Fruit fly (Drosophila melanogaster) whole organism, prepupa: ENCODE measurements around the gene CG9967.

Source experiments
- Blimp-1 ChIP-seq: fragments of 200-800 bp; sonication (Bioruptor generic); optimal IDR thresholded peaks from 3 replicates; lab custom pipeline; 2017; ENCODE audit warnings: missing biosample characterization, missing genetic modification characterization, mild to moderate bottlenecking, moderate library complexity, missing genetic modification reagents
- CG10631 ChIP-seq: fragments of 200-800 bp; sonication (Bioruptor generic); optimal IDR thresholded peaks from 2 replicates; lab custom pipeline; 2016; ENCODE audit warnings: missing biosample characterization, missing genetic modification characterization
- CG10669 ChIP-seq: fragments of 200-800 bp; sonication (Bioruptor generic); optimal IDR thresholded peaks from 3 replicates; lab custom pipeline; 2018; ENCODE audit warnings: missing biosample characterization, mild to moderate bottlenecking, missing genetic modification characterization, moderate library complexity
- CG11294 ChIP-seq: fragments of 200-800 bp; sonication (Bioruptor generic); IDR thresholded peaks from 2 replicates; pipeline ENCODE4 v1.3.6; 2022; ENCODE audit warnings: missing biosample characterization, missing genetic modification characterization
- CG11902 ChIP-seq: fragments of 200-800 bp; sonication (Bioruptor generic); optimal IDR thresholded peaks from 3 replicates; lab custom pipeline; 2016; ENCODE audit warnings: missing biosample characterization, missing genetic modification characterization
- CG15336 ChIP-seq: fragments of 200-800 bp; sonication (Bioruptor generic); IDR thresholded peaks from 2 replicates; pipeline ENCODE4 v1.3.6; 2022; ENCODE audit warnings: missing biosample characterization, missing genetic modification characterization
- CG1621 ChIP-seq: fragments of 200-800 bp; sonication (Bioruptor generic); optimal IDR thresholded peaks from 3 replicates; lab custom pipeline; 2018; ENCODE audit warnings: missing biosample characterization, mild to moderate bottlenecking, missing genetic modification characterization
- CG31627 ChIP-seq: fragments of 200-800 bp; sonication (Bioruptor generic); optimal IDR thresholded peaks from 3 replicates; lab custom pipeline; 2016; ENCODE audit warnings: missing biosample characterization, missing genetic modification characterization
- CG32006 ChIP-seq: fragments of 200-800 bp; sonication (Bioruptor generic); optimal IDR thresholded peaks from 3 replicates; lab custom pipeline; 2017; ENCODE audit warnings: missing biosample characterization, mild to moderate bottlenecking, missing genetic modification characterization
- CG34406 ChIP-seq: fragments of 200-800 bp; sonication (Bioruptor generic); optimal IDR thresholded peaks from 3 replicates; lab custom pipeline; 2016; ENCODE audit warnings: missing biosample characterization, missing genetic modification characterization
- CG4318 ChIP-seq: fragments of 200-800 bp; sonication (Bioruptor generic); optimal IDR thresholded peaks from 3 replicates; lab custom pipeline; 2017; ENCODE audit warnings: missing biosample characterization, mild to moderate bottlenecking, missing genetic modification characterization
- CG6163 ChIP-seq: fragments of 200-800 bp; sonication (Bioruptor generic); IDR thresholded peaks from 3 replicates; pipeline ENCODE4 v1.3.6; 2022; ENCODE audit warnings: missing biosample characterization, missing genetic modification characterization
- CG6808 ChIP-seq: fragments of 200-800 bp; sonication (Bioruptor generic); optimal IDR thresholded peaks from 3 replicates; lab custom pipeline; 2017; ENCODE audit warnings: missing biosample characterization, missing genetic modification characterization, mild to moderate bottlenecking, moderate library complexity, missing genetic modification reagents
- CG7368 ChIP-seq: fragments of 200-800 bp; sonication (Bioruptor generic); optimal IDR thresholded peaks from 3 replicates; lab custom pipeline; 2016; ENCODE audit warnings: missing biosample characterization, missing genetic modification characterization
- CG8319 ChIP-seq: fragments of 200-800 bp; sonication (Bioruptor generic); optimal IDR thresholded peaks from 3 replicates; lab custom pipeline; 2016; ENCODE audit warnings: missing biosample characterization, missing genetic modification characterization
- CG8632 ChIP-seq: fragments of 200-800 bp; sonication (Bioruptor generic); optimal IDR thresholded peaks from 3 replicates; lab custom pipeline; 2016; ENCODE audit warnings: missing biosample characterization, missing genetic modification characterization
- CG9139 ChIP-seq: fragments of 200-800 bp; sonication (Bioruptor generic); optimal IDR thresholded peaks from 3 replicates; lab custom pipeline; 2017; ENCODE audit warnings: missing biosample characterization, mild to moderate bottlenecking, missing genetic modification characterization
- Eip78C ChIP-seq: fragments of 200-800 bp; sonication (Bioruptor generic); peaks from one replicate; lab custom pipeline; 2016; ENCODE audit warnings: missing biosample characterization, missing genetic modification characterization
- Ets21C ChIP-seq: fragments of 200-800 bp; sonication (Bioruptor generic); optimal IDR thresholded peaks from 3 replicates; lab custom pipeline; 2016; ENCODE audit warnings: missing biosample characterization, missing genetic modification characterization
- Gug ChIP-seq: fragments of 200-800 bp; sonication (Bioruptor generic); IDR thresholded peaks from 2 replicates; pipeline ENCODE4 v1.3.6; 2022; ENCODE audit warnings: missing biosample characterization, missing genetic modification characterization
- Hr38 ChIP-seq: sonication (Bioruptor generic); optimal IDR thresholded peaks from 2 replicates; lab custom pipeline; 2016; ENCODE audit warnings: missing biosample characterization, missing genetic modification characterization
- Hr4 ChIP-seq: fragments of 200-800 bp; sonication (Bioruptor generic); optimal IDR thresholded peaks from 3 replicates; lab custom pipeline; 2016; ENCODE audit warnings: missing biosample characterization, missing genetic modification characterization
- Lpt ChIP-seq: fragments of 200-800 bp; sonication (Bioruptor generic); optimal IDR thresholded peaks from 3 replicates; lab custom pipeline; 2016; ENCODE audit warnings: missing biosample characterization, missing genetic modification characterization
- Smox ChIP-seq: fragments of 200-800 bp; sonication (Bioruptor generic); optimal IDR thresholded peaks from 3 replicates; lab custom pipeline; 2016; ENCODE audit warnings: missing biosample characterization, missing genetic modification characterization
- Sox102F ChIP-seq: fragments of 200-800 bp; sonication (Bioruptor generic); optimal IDR thresholded peaks from 2 replicates; lab custom pipeline; 2016; ENCODE audit warnings: missing biosample characterization, mild to moderate bottlenecking, missing genetic modification characterization
- Sox14 ChIP-seq: fragments of 200-800 bp; sonication (Bioruptor generic); optimal IDR thresholded peaks from 3 replicates; lab custom pipeline; 2016; ENCODE audit warnings: missing biosample characterization, missing genetic modification characterization
- Sox15 ChIP-seq: fragments of 200-800 bp; sonication (Bioruptor generic); optimal IDR thresholded peaks from 3 replicates; lab custom pipeline; 2016; ENCODE audit warnings: missing biosample characterization, missing genetic modification characterization
- achi ChIP-seq: fragments of 200-800 bp; sonication (Bioruptor generic); optimal IDR thresholded peaks from 3 replicates; lab custom pipeline; 2016; ENCODE audit warnings: missing biosample characterization, missing genetic modification characterization
- dac ChIP-seq: fragments of 200-800 bp; sonication (Bioruptor generic); optimal IDR thresholded peaks from 2 replicates; lab custom pipeline; 2017; ENCODE audit warnings: missing biosample characterization, mild to moderate bottlenecking, missing genetic modification characterization
- eg ChIP-seq: fragments of 200-800 bp; sonication (Bioruptor generic); IDR thresholded peaks from 3 replicates; pipeline ENCODE4 v1.3.6; 2022; ENCODE audit warnings: missing biosample characterization, missing genetic modification characterization
- esn ChIP-seq: fragments of 200-800 bp; sonication (Bioruptor generic); optimal IDR thresholded peaks from 2 replicates; lab custom pipeline; 2016; ENCODE audit warnings: missing biosample characterization, mild to moderate bottlenecking, missing genetic modification characterization, moderate library complexity
- fd59A ChIP-seq: fragments of 200-800 bp; sonication (Bioruptor generic); optimal IDR thresholded peaks from 2 replicates; lab custom pipeline; 2017; ENCODE audit warnings: missing biosample characterization, mild to moderate bottlenecking, missing genetic modification characterization, missing genetic modification reagents
- fkh ChIP-seq: fragments of 200-800 bp; sonication (Bioruptor generic); optimal IDR thresholded peaks from 3 replicates; lab custom pipeline; 2017; ENCODE audit warnings: missing biosample characterization, mild to moderate bottlenecking, missing genetic modification characterization, moderate library complexity
- salr ChIP-seq, 2 experiments: fragments of 200-800 bp; sonication (Bioruptor generic); optimal IDR thresholded peaks; 3 replicates each; lab custom pipeline; 2016 to 2018; ENCODE audit warnings: missing biosample characterization in 2 of 2, missing genetic modification characterization in 2 of 2, mild to moderate bottlenecking in 1 of 2
- spab ChIP-seq: fragments of 200-800 bp; sonication (Bioruptor generic); optimal IDR thresholded peaks from 2 replicates; lab custom pipeline; 2017; ENCODE audit warnings: missing biosample characterization, mild to moderate bottlenecking, missing genetic modification characterization, missing genetic modification reagents
- svp ChIP-seq: fragments of 200-800 bp; sonication (Bioruptor generic); peaks from one replicate; lab custom pipeline; 2016; ENCODE audit warnings: missing biosample characterization, missing genetic modification characterization
- topi ChIP-seq: fragments of 200-800 bp; sonication (Bioruptor generic); optimal IDR thresholded peaks from 3 replicates; lab custom pipeline; 2016; ENCODE audit warnings: missing biosample characterization, missing genetic modification characterization
- vri ChIP-seq: fragments of 200-800 bp; sonication (Bioruptor generic); optimal IDR thresholded peaks from 3 replicates; lab custom pipeline; 2016; ENCODE audit warnings: missing biosample characterization, mild to moderate bottlenecking, missing genetic modification characterization

The CG9967 gene

DNA sequence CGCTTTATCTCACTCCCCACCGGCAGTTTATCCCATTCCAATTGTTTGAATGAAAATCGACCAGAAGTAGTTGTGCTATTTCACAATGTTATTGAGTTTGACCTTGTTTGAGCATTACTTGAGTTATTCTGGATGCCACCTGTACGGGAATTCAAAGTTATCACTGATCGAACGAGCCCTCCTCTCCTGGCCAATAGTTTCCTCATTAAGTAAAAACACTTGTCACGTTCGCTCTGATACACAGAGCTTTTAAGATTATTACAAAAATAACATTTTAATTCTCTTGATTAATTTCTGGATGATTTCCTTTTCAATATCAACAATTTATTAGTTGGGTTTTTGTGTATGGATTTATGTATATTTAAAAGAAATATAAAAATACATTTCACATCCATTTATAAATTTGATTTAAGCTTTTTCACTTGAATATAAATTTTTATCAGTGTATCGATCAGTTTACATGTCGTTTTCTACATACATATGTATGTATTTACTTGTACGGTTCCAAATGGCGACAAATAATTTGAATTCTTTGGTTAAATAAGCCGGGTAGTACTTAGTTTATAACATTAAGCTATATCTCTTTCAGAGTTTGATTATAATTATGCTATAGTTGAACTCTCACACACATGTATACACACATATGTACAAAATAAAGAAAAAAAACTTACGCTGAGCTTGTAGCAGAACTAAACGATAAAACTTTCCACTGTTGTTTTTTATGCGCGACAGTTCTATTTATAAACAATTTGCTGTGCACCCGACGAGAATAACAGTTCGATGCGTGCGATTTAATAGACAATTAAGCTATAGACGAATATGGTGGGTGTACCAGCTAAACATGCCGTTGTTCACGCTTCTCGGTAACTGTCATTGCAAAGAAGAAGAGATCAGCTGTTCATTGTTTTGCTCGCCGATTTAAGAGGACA is 16.9 kb upstream of the CG9967 start, which contains the start of the genes CG3609 and CG15390 (continued):
- peak; percentile 71 for TF ChIP-seq CG6808 (GFP tag; lab: Kevin White, UChicago)
- peak; percentile 55 for TF ChIP-seq fd59A (GFP tag; lab: Kevin White, UChicago)
- peak; percentile 76 for TF ChIP-seq fkh (GFP tag; lab: Kevin White, UChicago)
- peak; percentile 89 for TF ChIP-seq Sox102F (GFP tag; lab: Kevin White, UChicago)
- TF ChIP-seq CG4318 (GFP tag; lab: Kevin White, UChicago): peak; percentile 20
- peak; percentile 80 for TF ChIP-seq Smox (GFP tag; lab: Kevin White, UChicago)
- TF ChIP-seq CG34406: peak; percentile 30
- peak; percentile 78 for TF ChIP-seq CG15336 (GFP tag; lab: Robert Waterston, UW)
- TF ChIP-seq vri: peak; percentile 89
- peak; percentile 73 to 76 for TF ChIP-seq salr (GFP tag; optimal IDR thresholded peaks at IDR 0.05; lab: Kevin White, UChicago)
- peak; percentile 60 for TF ChIP-seq CG7368 (GFP tag; lab: Kevin White, UChicago)
- peak; percentile 86 for TF ChIP-seq esn (GFP tag; lab: Kevin White, UChicago)
- TF ChIP-seq CG32006 (GFP tag; lab: Kevin White, UChicago): peak; percentile 57
- peak; percentile 65 for TF ChIP-seq CG10631 (GFP tag; lab: Kevin White, UChicago)
- peak; percentile 24 for TF ChIP-seq spab (GFP tag; lab: Kevin White, UChicago)
- TF ChIP-seq svp (GFP tag; lab: Kevin White, UChicago): peak; percentile 88
- peak; percentile 88 for TF ChIP-seq eg (GFP tag; lab: Robert Waterston, UW)
- TF ChIP-seq CG11902: peak; percentile 49
- peak; percentile 24 for TF ChIP-seq Blimp-1
- TF ChIP-seq Gug (GFP tag; lab: Robert Waterston, UW): peak; percentile 46
- peak; percentile 43 for TF ChIP-seq CG8319 (GFP tag; lab: Kevin White, UChicago)
- peak; percentile 76 for TF ChIP-seq CG9139 (GFP tag; lab: Kevin White, UChicago)
- peak; percentile 66 for TF ChIP-seq Lpt
- TF ChIP-seq topi (GFP tag; lab: Kevin White, UChicago): peak; percentile 73
- peak; percentile 80 for TF ChIP-seq Ets21C (GFP tag; lab: Kevin White, UChicago)

DNA sequence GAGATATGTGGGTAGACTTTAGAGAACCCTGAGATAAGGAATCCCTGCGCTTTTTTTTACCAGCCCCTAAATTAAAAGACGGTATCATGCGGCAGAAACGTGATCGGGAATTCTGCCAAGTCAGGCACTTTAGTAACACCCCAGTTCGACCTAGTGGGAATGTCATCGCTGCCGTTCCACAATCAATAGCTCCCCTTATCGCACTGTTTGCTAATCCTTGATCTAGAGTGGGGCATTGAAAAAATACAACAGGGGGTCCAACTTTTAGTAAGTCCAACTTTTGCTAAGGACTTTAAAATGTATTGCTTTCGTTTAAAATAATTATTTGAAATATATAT is 14.9 kb upstream of the CG9967 start:
- TF ChIP-seq CG15336 (GFP tag; lab: Robert Waterston, UW): no peak
- peak; percentile 29 for TF ChIP-seq vri
- no peak for TF ChIP-seq CG34406
- no peak for TF ChIP-seq salr (GFP tag; optimal IDR thresholded peaks at IDR 0.05; lab: Kevin White, UChicago)

DNA sequence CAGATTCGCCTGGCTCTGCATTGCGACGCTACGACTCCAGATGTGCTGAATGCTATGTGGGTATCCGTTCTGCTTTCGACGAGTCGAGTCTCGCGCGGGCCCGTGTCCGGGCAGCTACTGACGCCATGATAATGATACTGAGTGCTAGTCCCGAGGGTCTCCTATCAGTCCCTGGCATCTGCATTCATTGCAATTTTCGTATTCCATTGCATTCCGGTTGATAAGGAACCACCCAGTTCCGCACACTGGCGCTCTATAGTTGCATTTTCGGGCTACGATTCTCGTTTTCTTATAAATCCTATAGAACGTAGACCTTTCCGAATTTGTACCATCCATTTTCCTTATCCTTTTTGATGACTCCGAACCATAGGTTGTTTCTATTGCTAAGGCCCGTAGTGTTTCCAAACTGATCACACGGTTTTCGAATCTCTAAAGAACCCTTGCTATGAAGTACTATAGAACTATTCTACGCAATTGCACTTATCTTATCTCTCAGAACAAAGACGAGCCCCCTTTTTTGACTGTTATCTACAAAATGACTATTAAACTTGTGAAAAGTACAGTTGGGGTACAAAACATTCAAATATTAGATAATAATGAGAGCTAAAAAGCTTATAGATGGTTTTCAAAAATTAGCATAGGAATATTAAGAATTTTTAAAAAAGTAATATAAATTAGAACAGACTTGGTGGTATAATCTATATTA is 14.4 kb upstream of the CG9967 start, which contains the start of gene CG3597:
CG3597 (minus strand) TSS at position 119 of the 706 bp plus-strand sequence.
- TF ChIP-seq svp (GFP tag; lab: Kevin White, UChicago) (peak; percentile 73), Ets21C (GFP tag; lab: Kevin White, UChicago) (no peak)

DNA sequence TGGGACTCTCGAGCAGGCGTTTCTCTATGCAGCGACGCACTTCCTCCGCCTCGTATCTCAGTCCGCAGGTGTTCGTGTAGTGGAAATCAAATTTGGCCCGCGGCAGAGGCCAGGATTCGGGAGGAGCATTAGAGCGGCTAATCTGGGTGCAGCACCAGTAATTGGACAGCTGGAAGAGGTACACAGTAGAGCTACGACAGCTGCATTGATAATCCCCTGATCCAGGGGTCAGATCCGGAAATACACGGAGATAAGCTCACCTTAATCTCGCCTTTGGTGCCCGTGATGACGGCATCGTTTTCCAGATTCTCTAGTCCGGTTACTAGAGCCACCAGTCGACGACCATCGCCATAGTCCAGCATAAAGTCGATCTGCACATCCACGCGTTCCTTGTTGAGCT is 13.2 kb upstream of the CG9967 start:
- TF ChIP-seq CG10631 (GFP tag; lab: Kevin White, UChicago): no peak
- 0 out of 3 replicates have a peak, but pooled peaks have one; percentile 13 for TF ChIP-seq CG6163 (GFP tag; lab: Robert Waterston, UW)
- peak; percentile 98 for TF ChIP-seq svp (GFP tag; lab: Kevin White, UChicago)
- TF ChIP-seq Smox (GFP tag; lab: Kevin White, UChicago): no peak

DNA sequence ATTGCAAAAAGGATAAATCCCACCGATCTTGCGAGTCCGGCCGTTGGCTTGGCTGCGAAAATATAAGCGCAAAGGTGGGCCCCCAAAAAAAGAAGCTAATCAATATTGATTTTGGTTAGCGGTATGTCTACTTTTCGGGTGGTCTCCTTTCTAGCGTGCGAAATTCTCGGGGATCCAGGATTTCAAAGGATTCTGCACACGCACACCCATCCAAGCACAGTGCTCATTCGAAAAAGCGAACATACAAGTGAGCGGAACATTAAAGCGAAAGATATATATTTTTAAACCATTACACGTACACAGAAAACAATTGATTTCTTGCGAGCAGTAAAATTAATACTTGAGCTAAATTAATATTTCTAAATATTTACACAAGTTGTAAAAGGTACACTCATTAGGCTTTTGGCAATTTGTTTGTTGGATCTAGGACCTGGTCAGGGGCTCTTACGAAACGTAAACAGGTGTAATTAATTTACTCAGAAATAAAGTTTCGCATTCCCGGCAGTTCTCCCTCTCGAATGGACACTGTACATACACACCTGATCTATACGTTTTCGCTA is 8.6 kb upstream of the CG9967 start:
- peak; percentile 54 for TF ChIP-seq CG8632 (GFP tag; lab: Kevin White, UChicago)
- no peak for TF ChIP-seq dac
- no peak for TF ChIP-seq CG11902
- TF ChIP-seq CG31627 (GFP tag; lab: Kevin White, UChicago): peak; percentile 34
- no peak for TF ChIP-seq Hr38 (GFP tag; lab: Kevin White, UChicago)
- no peak for TF ChIP-seq CG11294
- TF ChIP-seq CG32006 (GFP tag; lab: Kevin White, UChicago): peak; percentile 42
- TF ChIP-seq CG34406: peak; percentile 5
- TF ChIP-seq spab (GFP tag; lab: Kevin White, UChicago): peak; percentile 39
- TF ChIP-seq Sox15 (GFP tag; lab: Kevin White, UChicago): no peak
- TF ChIP-seq Eip78C (GFP tag; lab: Kevin White, UChicago): peak; percentile 86
- no peak for TF ChIP-seq CG4318 (GFP tag; lab: Kevin White, UChicago)
- peak; percentile 37 for TF ChIP-seq Hr4
- TF ChIP-seq Sox14 (GFP tag; lab: Kevin White, UChicago): no peak
- TF ChIP-seq CG10631 (GFP tag; lab: Kevin White, UChicago): peak; percentile 2
- TF ChIP-seq eg (GFP tag; lab: Robert Waterston, UW): peak; percentile 35; the same call in 1 of the 3 replicates
- TF ChIP-seq CG10669 (GFP tag; lab: Kevin White, UChicago): peak; percentile 42
- TF ChIP-seq achi (GFP tag; lab: Kevin White, UChicago): peak; percentile 47
- TF ChIP-seq CG1621 (tag; lab: Kevin White, UChicago): no peak
- TF ChIP-seq CG15336 (GFP tag; lab: Robert Waterston, UW): peak; percentile 34
